Fruit fly (Drosophila melanogaster) whole organism, embryonic: ENCODE data around the gene mrva.
A peak's percentile ranks its signal among the peaks of the same experiment; 100 is the strongest.

ENCODE experiments used
- B-H2 ChIP-seq: fragments of 200-800 bp; sonication (Bioruptor generic); optimal IDR thresholded peaks from 2 replicates; lab custom pipeline; 2018; ENCODE audit warnings: missing biosample characterization, mild to moderate bottlenecking, missing genetic modification characterization
- BEAF-32 ChIP-seq: fragments of 200-800 bp; sonication (Bioruptor generic); optimal IDR thresholded peaks from 3 replicates; lab custom pipeline; 2017; ENCODE audit warnings: missing biosample characterization, missing genetic modification characterization, mild to moderate bottlenecking, moderate library complexity, missing genetic modification reagents
- Blimp-1 ChIP-seq: fragments of 200-800 bp; sonication (Bioruptor generic); optimal IDR thresholded peaks from 3 replicates; lab custom pipeline; 2018; ENCODE audit warnings: missing biosample characterization, missing genetic modification characterization, mild to moderate bottlenecking, moderate library complexity, missing genetic modification reagents
- CG10654 ChIP-seq: fragments of 200-800 bp; sonication (Bioruptor generic); optimal IDR thresholded peaks from 2 replicates; lab custom pipeline; 2016; ENCODE audit warnings: missing biosample characterization, missing genetic modification characterization
- CG11247 ChIP-seq: fragments of 200-800 bp; sonication (Bioruptor generic); IDR thresholded peaks from 2 replicates; pipeline ENCODE4 v1.3.6; 2022; ENCODE audit warnings: missing biosample characterization, missing genetic modification characterization
- CG11504 ChIP-seq: fragments of 200-800 bp; sonication (Bioruptor generic); optimal IDR thresholded peaks from 3 replicates; lab custom pipeline; 2019; ENCODE audit warnings: missing biosample characterization, mild to moderate bottlenecking, missing genetic modification characterization, moderate library complexity
- CG12391 ChIP-seq: fragments of 200-800 bp; sonication (Bioruptor generic); optimal IDR thresholded peaks from 3 replicates; lab custom pipeline; 2018; ENCODE audit warnings: missing biosample characterization, mild to moderate bottlenecking, missing genetic modification characterization, moderate library complexity
- CG13287 ChIP-seq: fragments of 200-800 bp; sonication (Bioruptor generic); IDR thresholded peaks from 2 replicates; pipeline ENCODE4 v1.3.6; 2022; ENCODE audit warnings: missing biosample characterization, missing genetic modification characterization; ENCODE audit not compliant: partially characterized antibody
- CG13424 ChIP-seq: fragments of 200-800 bp; sonication (Bioruptor generic); optimal IDR thresholded peaks from 2 replicates; lab custom pipeline; 2019; ENCODE audit warnings: missing biosample characterization, mild to moderate bottlenecking, missing genetic modification characterization, moderate library complexity
- CG17359 ChIP-seq: fragments of 200-800 bp; sonication (Bioruptor generic); optimal IDR thresholded peaks from 3 replicates; lab custom pipeline; 2018; ENCODE audit warnings: missing biosample characterization, mild to moderate bottlenecking, missing genetic modification characterization, moderate library complexity
- CG17829 ChIP-seq: fragments of 200-800 bp; optimal IDR thresholded peaks from 2 replicates; lab custom pipeline; 2019; ENCODE audit warnings: missing biosample characterization, mild to moderate bottlenecking, missing genetic modification characterization, moderate library complexity
- CG2202 ChIP-seq: fragments of 200-800 bp; sonication (Bioruptor generic); optimal IDR thresholded peaks from 2 replicates; lab custom pipeline; 2018; ENCODE audit warnings: missing biosample characterization, mild to moderate bottlenecking, missing genetic modification characterization
- CG2712 ChIP-seq: fragments of 200-800 bp; optimal IDR thresholded peaks from 3 replicates; lab custom pipeline; 2019; ENCODE audit warnings: missing biosample characterization, mild to moderate bottlenecking, missing genetic modification characterization, moderate library complexity
- CG43689 ChIP-seq: fragments of 200-800 bp; sonication (Bioruptor generic); IDR thresholded peaks from 2 replicates; pipeline ENCODE4 v1.3.6; 2022; ENCODE audit warnings: missing biosample characterization, missing genetic modification characterization
- CG4707 ChIP-seq: fragments of 200-800 bp; sonication (Bioruptor generic); optimal IDR thresholded peaks from 2 replicates; lab custom pipeline; 2018; ENCODE audit warnings: missing biosample characterization, mild to moderate bottlenecking, missing genetic modification characterization, moderate library complexity
- CG6254 ChIP-seq: fragments of 200-800 bp; sonication (Bioruptor generic); optimal IDR thresholded peaks from 3 replicates; lab custom pipeline; 2017; ENCODE audit warnings: mild to moderate bottlenecking, missing biosample characterization, missing genetic modification reagents, missing genetic modification characterization
- CG6791 ChIP-seq: fragments of 200-800 bp; sonication (Bioruptor generic); IDR thresholded peaks from 3 replicates; pipeline ENCODE4 v1.3.6; 2022; ENCODE audit warnings: missing biosample characterization, missing genetic modification characterization; ENCODE audit not compliant: partially characterized antibody
- CG6854 ChIP-seq: fragments of 200-800 bp; sonication (Bioruptor generic); optimal IDR thresholded peaks from 3 replicates; lab custom pipeline; 2017; ENCODE audit warnings: missing biosample characterization, mild to moderate bottlenecking, missing genetic modification characterization
- CG8388 ChIP-seq: fragments of 200-800 bp; sonication (Bioruptor generic); optimal IDR thresholded peaks from 2 replicates; lab custom pipeline; 2019; ENCODE audit warnings: missing biosample characterization, mild to moderate bottlenecking, missing genetic modification characterization, moderate library complexity
- CTCF ChIP-seq: fragments of 200-800 bp; sonication (Bioruptor generic); optimal IDR thresholded peaks from 2 replicates; lab custom pipeline; 2017; ENCODE audit warnings: missing biosample characterization, mild to moderate bottlenecking, missing genetic modification characterization, moderate library complexity
- D19A ChIP-seq: fragments of 200-800 bp; optimal IDR thresholded peaks from 3 replicates; lab custom pipeline; 2019; ENCODE audit warnings: missing biosample characterization, mild to moderate bottlenecking, missing genetic modification characterization, moderate library complexity
- Dbx ChIP-seq: fragments of 200-800 bp; sonication (Bioruptor generic); IDR thresholded peaks from 3 replicates; pipeline ENCODE4 v1.3.6; 2022; ENCODE audit warnings: missing biosample characterization, missing genetic modification characterization
- Dref ChIP-seq: fragments of 200-800 bp; sonication (Bioruptor generic); IDR thresholded peaks from 2 replicates; pipeline ENCODE4 v1.3.6; 2022; ENCODE audit warnings: missing biosample characterization, missing genetic modification characterization
- HLHmδ ChIP-seq: fragments of 200-800 bp; sonication (Bioruptor generic); optimal IDR thresholded peaks from 2 replicates; lab custom pipeline; 2018; ENCODE audit warnings: missing biosample characterization, mild to moderate bottlenecking, missing genetic modification characterization, moderate library complexity
- MESR4 ChIP-seq: fragments of 200-800 bp; sonication (Bioruptor generic); optimal IDR thresholded peaks from 2 replicates; lab custom pipeline; 2018; ENCODE audit warnings: missing biosample characterization, mild to moderate bottlenecking, missing genetic modification characterization, moderate library complexity
- Med ChIP-seq: fragments of 200-800 bp; sonication (Bioruptor generic); peaks from one replicate; lab custom pipeline; 2016; ENCODE audit warnings: missing biosample characterization, missing genetic modification characterization, mild to moderate bottlenecking, inconsistent platforms, moderate library complexity
- Oli ChIP-seq: fragments of 200-800 bp; sonication (Bioruptor generic); optimal IDR thresholded peaks from 2 replicates; lab custom pipeline; 2018; ENCODE audit warnings: missing biosample characterization, mild to moderate bottlenecking, missing genetic modification characterization, moderate library complexity
- Rfx ChIP-seq: fragments of 200-800 bp; sonication (Bioruptor generic); IDR thresholded peaks from 2 replicates; pipeline ENCODE4 v1.3.6; 2022; ENCODE audit warnings: missing biosample characterization, missing genetic modification characterization
- Side ChIP-seq: fragments of 200-800 bp; sonication (Bioruptor generic); optimal IDR thresholded peaks from 2 replicates; lab custom pipeline; 2016; ENCODE audit warnings: missing biosample characterization, missing genetic modification characterization
- Ssrp ChIP-seq: fragments of 200-800 bp; sonication (Bioruptor generic); optimal IDR thresholded peaks from 2 replicates; lab custom pipeline; 2018; ENCODE audit warnings: missing biosample characterization, mild to moderate bottlenecking, missing genetic modification characterization, moderate library complexity
- Tbp ChIP-seq: fragments of >200 bp; optimal IDR thresholded peaks from 2 replicates; lab custom pipeline; 2018; ENCODE audit warnings: missing biosample characterization, missing genetic modification characterization
- aop ChIP-seq: fragments of 200-800 bp; sonication (Bioruptor generic); IDR thresholded peaks from 2 replicates; pipeline ENCODE4 v1.3.6; 2022; ENCODE audit warnings: missing biosample characterization, missing genetic modification characterization
- az2 ChIP-seq: fragments of 200-800 bp; sonication (Bioruptor generic); optimal IDR thresholded peaks from 3 replicates; lab custom pipeline; 2016; ENCODE audit warnings: missing biosample characterization, missing genetic modification characterization
- cato ChIP-seq: fragments of 200-800 bp; sonication (Bioruptor generic); optimal IDR thresholded peaks from 2 replicates; lab custom pipeline; 2016; ENCODE audit warnings: missing biosample characterization, missing genetic modification characterization, borderline replicate concordance
- fd102C ChIP-seq: fragments of 200-800 bp; sonication (Bioruptor generic); optimal IDR thresholded peaks from 2 replicates; lab custom pipeline; 2018; ENCODE audit warnings: missing biosample characterization, mild to moderate bottlenecking, missing genetic modification characterization, moderate library complexity
- gro ChIP-seq: fragments of 200-800 bp; sonication (Bioruptor generic); optimal IDR thresholded peaks from 2 replicates; lab custom pipeline; 2016; ENCODE audit warnings: missing biosample characterization, missing genetic modification characterization
- hb ChIP-seq: fragments of 200-800 bp; sonication (Bioruptor generic); IDR thresholded peaks from 3 replicates; pipeline ENCODE4 v1.3.6; 2022; ENCODE audit warnings: missing biosample characterization, missing genetic modification characterization; ENCODE audit not compliant: partially characterized antibody
- her ChIP-seq: fragments of 200-800 bp; sonication (Bioruptor generic); optimal IDR thresholded peaks from 2 replicates; lab custom pipeline; 2016; ENCODE audit warnings: missing biosample characterization, missing genetic modification characterization
- jing ChIP-seq: fragments of 200-800 bp; sonication (Bioruptor generic); optimal IDR thresholded peaks from 2 replicates; lab custom pipeline; 2018; ENCODE audit warnings: missing biosample characterization, mild to moderate bottlenecking, missing genetic modification characterization
- kay ChIP-seq: fragments of 200-800 bp; sonication (Bioruptor generic); optimal IDR thresholded peaks from 2 replicates; lab custom pipeline; 2016; ENCODE audit warnings: missing biosample characterization, missing genetic modification characterization
- lab ChIP-seq: fragments of 200-800 bp; sonication (Bioruptor generic); optimal IDR thresholded peaks from 3 replicates; lab custom pipeline; 2017; ENCODE audit warnings: missing biosample characterization, missing genetic modification characterization, mild to moderate bottlenecking, moderate library complexity, missing genetic modification reagents
- nerfin-1 ChIP-seq: fragments of 200-800 bp; sonication (Bioruptor generic); optimal IDR thresholded peaks from 3 replicates; lab custom pipeline; 2019; ENCODE audit warnings: missing biosample characterization, mild to moderate bottlenecking, missing genetic modification characterization, moderate library complexity
- onecut ChIP-seq: fragments of 200-800 bp; sonication (Bioruptor generic); IDR thresholded peaks from 2 replicates; pipeline ENCODE4 v1.3.6; 2022; ENCODE audit warnings: missing biosample characterization, missing genetic modification characterization
- pita ChIP-seq: fragments of 200-800 bp; sonication (Bioruptor generic); optimal IDR thresholded peaks from 2 replicates; lab custom pipeline; 2017; ENCODE audit warnings: missing biosample characterization, mild to moderate bottlenecking, missing genetic modification characterization
- ro ChIP-seq: fragments of 200-800 bp; sonication (Bioruptor generic); IDR thresholded peaks from 2 replicates; pipeline ENCODE4 v1.3.6; 2022; ENCODE audit warnings: missing biosample characterization, missing genetic modification characterization
- sqz ChIP-seq: fragments of 200-800 bp; sonication (Bioruptor generic); optimal IDR thresholded peaks from 3 replicates; lab custom pipeline; 2018; ENCODE audit warnings: missing biosample characterization, mild to moderate bottlenecking, missing genetic modification characterization
- stwl ChIP-seq: fragments of 200-800 bp; sonication (Bioruptor generic); optimal IDR thresholded peaks from 3 replicates; lab custom pipeline; 2018; ENCODE audit warnings: missing biosample characterization, mild to moderate bottlenecking, missing genetic modification characterization, moderate library complexity
- twi ChIP-seq: fragments of 200-800 bp; optimal IDR thresholded peaks from 2 replicates; lab custom pipeline; 2019; ENCODE audit warnings: missing biosample characterization, mild to moderate bottlenecking, missing genetic modification characterization, moderate library complexity
- unpg ChIP-seq: fragments of 200-800 bp; sonication (Bioruptor generic); optimal IDR thresholded peaks from 3 replicates; lab custom pipeline; 2018; ENCODE audit warnings: missing biosample characterization, mild to moderate bottlenecking, missing genetic modification characterization, moderate library complexity
- z ChIP-seq: fragments of 200-800 bp; sonication (Bioruptor generic); IDR thresholded peaks from 3 replicates; pipeline ENCODE4 v1.3.6; 2022; ENCODE audit warnings: missing biosample characterization, missing genetic modification characterization

Gene mrva

dm6 chr3L:7344965-7345427 is 16.4 kb upstream of the mrva start, which contains the start of gene Cln7 (continued):
- TF ChIP-seq Dbx (peak; percentile 58; the same call in 1 of the 3 replicates), CG2712 (tag; lab: Kevin White, UChicago) (peak; percentile 56), fd102C (no peak), nerfin-1 (tag; lab: Kevin White, UChicago) (peak; percentile 22), jing (GFP tag; lab: Kevin White, UChicago) (no peak), B-H2 (peak; percentile 65), CG11504 (tag; lab: Kevin White, UChicago) (no peak), Dref (peak; percentile 19; the same call in 1 of the 2 replicates), CG2202 (tag; lab: Kevin White, UChicago) (no peak), ro (GFP tag; lab: Robert Waterston, UW) (no peak), sqz (peak; percentile 39), Rfx (GFP tag; lab: Robert Waterston, UW) (peak; percentile 55), gro (peak; percentile 51), CG10654 (GFP tag; lab: Kevin White, UChicago) (no peak), kay (GFP tag; lab: Kevin White, UChicago) (peak; percentile 8), stwl (no peak), cato (no peak), z (GFP tag; lab: Robert Waterston, UW) (0 out of 3 replicates have a peak, but pooled peaks have one; percentile 59), her (GFP tag; lab: Kevin White, UChicago) (no peak), CG13287 (GFP tag; lab: Robert Waterston, UW) (0 out of 2 replicates have a peak, but pooled peaks have one; percentile 42), CG17829 (tag; lab: Kevin White, UChicago) (peak; percentile 43), CG6791 (GFP tag; lab: Robert Waterston, UW) (peak; percentile 69; the same call in 2 of the 3 replicates), CG17359 (peak; percentile 31), lab (peak; percentile 59), unpg (peak; percentile 40), CTCF (peak; percentile 50), hb (GFP tag; lab: Robert Waterston, UW) (no peak), MESR4 (GFP tag; lab: Kevin White, UChicago) (peak; percentile 72), az2 (GFP tag; lab: Kevin White, UChicago) (no peak), CG6254 (GFP tag; lab: Kevin White, UChicago) (no peak), D19A (tag; lab: Kevin White, UChicago) (peak; percentile 28), CG4707 (peak; percentile 59), CG12391 (tag; lab: Kevin White, UChicago) (peak; percentile 12), Tbp (GFP tag; lab: Kevin White, UChicago) (no peak), CG6854 (peak; percentile 57), twi (tag; lab: Kevin White, UChicago) (no peak), Ssrp (tag; lab: Kevin White, UChicago) (no peak), Blimp-1 (GFP tag; lab: Kevin White, UChicago) (no peak), CG8388 (GFP tag; lab: Kevin White, UChicago) (peak; percentile 2), BEAF-32 (no peak), pita (GFP tag; lab: Kevin White, UChicago) (no peak), CG43689 (GFP tag; lab: Robert Waterston, UW) (no peak), onecut (GFP tag; lab: Robert Waterston, UW) (peak; percentile 55), Side (GFP tag; lab: Kevin White, UChicago) (peak; percentile 30), Med (GFP tag; lab: Kevin White, UChicago) (peak; percentile 92), aop (GFP tag; lab: Robert Waterston, UW) (0 out of 2 replicates have a peak, but pooled peaks have one; percentile 24), CG13424 (tag; lab: Kevin White, UChicago) (peak; percentile 20), CG11247 (GFP tag; lab: Robert Waterston, UW) (no peak), HLHmδ (peak; percentile 80), Oli (tag; lab: Kevin White, UChicago) (no peak)
